Worm (Caenorhabditis elegans): ENCODE data around the gene T11B7.1.

Gene T11B7.1

ce11 chrIV:8869624-8870023 lies 29.1 kb downstream of the T11B7.1 start, which contains the start of gene npp-23:
Gene npp-23, minus strand, starts transcription at chrIV:8869679.
- no peak for TF ChIP-seq unc-62 (GFP tag; optimal IDR thresholded peaks at IDR 0.05)

DNA sequence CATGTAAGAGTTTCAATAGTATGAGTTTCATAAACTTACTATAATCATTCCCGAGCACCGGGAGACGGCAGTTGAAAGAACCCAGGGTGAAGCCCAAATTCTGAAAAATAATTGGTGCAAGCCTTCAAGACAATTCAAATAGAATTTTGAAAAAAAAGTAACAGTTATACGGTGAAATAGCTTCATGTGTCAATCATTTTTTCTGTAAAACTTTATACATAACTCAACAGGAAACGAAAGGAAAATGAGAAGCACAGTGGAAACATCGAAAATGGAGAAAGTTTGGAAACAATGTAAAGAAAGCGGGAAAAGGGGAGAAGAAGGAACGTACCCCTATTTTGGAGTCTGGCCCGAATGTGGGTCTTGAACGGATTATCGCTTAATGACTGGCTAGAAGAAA lies 32.4 kb downstream of the T11B7.1 start, which contains the start of gene C09G9.3:
C09G9.3 (minus strand) TSS at position 101 of the 400 bp plus-strand sequence.
- no peak for TF ChIP-seq unc-62 (GFP tag; optimal IDR thresholded peaks at IDR 0.05)

- TF ChIP-seq unc-62 (GFP tag; optimal IDR thresholded peaks at IDR 0.05): no peak
Observed at ce11 chrIV:8873847-8874246, 33.3 kb downstream of the T11B7.1 start, which contains the start of gene hdl-2. Gene hdl-2, plus strand, starts transcription at chrIV:8874147.

- no peak for TF ChIP-seq unc-62 (GFP tag; optimal IDR thresholded peaks at IDR 0.05)
Observed at ce11 chrIV:8879810-8880209, 39.3 kb downstream of the T11B7.1 start, which contains the start of gene npax-4. Gene npax-4, minus strand, starts transcription at chrIV:8879910.

DNA sequence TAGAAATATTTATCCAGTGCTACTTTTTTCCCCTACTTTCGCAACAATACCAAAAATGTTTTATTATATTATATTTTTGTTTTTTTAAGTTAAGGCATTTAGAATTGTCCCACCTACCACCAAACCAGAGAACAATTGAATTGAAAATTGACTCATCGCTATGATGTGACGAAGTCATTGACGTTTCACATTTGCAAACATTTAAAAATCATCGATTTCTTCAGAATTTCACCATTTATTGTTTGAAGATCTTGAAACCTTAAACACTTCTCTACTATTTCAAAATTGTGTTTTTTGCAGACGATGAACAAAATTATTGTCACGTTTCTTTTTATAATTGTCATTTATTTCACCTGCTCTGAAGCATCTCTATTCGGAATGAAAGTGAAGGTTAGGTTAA lies 40.7 kb downstream of the T11B7.1 start, which contains the start of gene C09G9.8:
C09G9.8 (plus strand) TSS at position 301 of the 400 bp plus-strand sequence.
- TF ChIP-seq unc-62 (GFP tag; optimal IDR thresholded peaks at IDR 0.05): no peak

DNA sequence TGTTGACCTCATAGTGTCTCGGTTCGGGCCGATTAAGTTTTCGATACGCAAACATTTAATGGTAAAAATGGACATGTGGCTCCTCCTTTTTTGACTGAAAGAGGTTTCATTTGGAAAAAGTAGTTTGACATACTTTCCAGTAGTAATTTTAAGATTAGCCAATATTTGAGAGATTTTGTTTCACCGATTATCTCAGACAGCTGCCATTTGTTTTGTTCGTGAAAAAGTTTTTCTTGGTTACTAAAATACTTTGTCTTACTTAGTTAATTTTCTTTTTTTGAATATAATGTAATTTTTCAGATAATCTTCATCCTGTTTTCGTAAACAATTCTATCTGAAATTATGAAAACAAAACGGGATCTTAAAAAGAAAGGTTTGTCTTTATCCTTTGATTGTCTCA lies 45.7 kb downstream of the T11B7.1 start, which contains the start of gene C09G9.5:
C09G9.5 (plus strand) TSS at position 301 of the 400 bp plus-strand sequence.
- TF ChIP-seq unc-62 (GFP tag; optimal IDR thresholded peaks at IDR 0.05): no peak

ce11 chrIV:8888525-8889026 lies 48.1 kb downstream of the T11B7.1 start, which contains the start of gene oma-1:
Gene oma-1, plus strand, starts transcription at chrIV:8888976.
- TF ChIP-seq unc-62 (GFP tag; optimal IDR thresholded peaks at IDR 0.05): no peak

ce11 chrIV:8891131-8891530 lies 50.6 kb downstream of the T11B7.1 start, which contains the start of gene spr-2:
Gene spr-2, plus strand, starts transcription at chrIV:8891462.
- TF ChIP-seq unc-62 (GFP tag; optimal IDR thresholded peaks at IDR 0.05): no peak

Measured in whole organism, dauer.